Fruit fly (Drosophila melanogaster) whole organism, embryonic: ENCODE measurements around the gene nonC.

ENCODE experiments used
- CG11560 ChIP-seq: fragments of 200-800 bp; sonication (Bioruptor generic); IDR thresholded peaks from 3 replicates; pipeline ENCODE4 v1.3.6; 2022; ENCODE audit warnings: missing biosample characterization, missing genetic modification characterization
- CG12071 ChIP-seq: fragments of 200-800 bp; sonication (Bioruptor generic); optimal IDR thresholded peaks from 3 replicates; lab custom pipeline; 2018; ENCODE audit warnings: missing biosample characterization, mild to moderate bottlenecking, missing genetic modification characterization
- CG12744 ChIP-seq: fragments of 200-800 bp; sonication (Bioruptor generic); optimal IDR thresholded peaks from 2 replicates; lab custom pipeline; 2016; ENCODE audit warnings: missing biosample characterization, missing genetic modification characterization
- CG13123 ChIP-seq: fragments of 200-800 bp; sonication (Bioruptor generic); optimal IDR thresholded peaks from 2 replicates; lab custom pipeline; 2016; ENCODE audit warnings: missing biosample characterization, missing genetic modification characterization
- CG13296 ChIP-seq: fragments of 200-800 bp; sonication (Bioruptor generic); optimal IDR thresholded peaks from 3 replicates; lab custom pipeline; 2018; ENCODE audit warnings: missing biosample characterization, mild to moderate bottlenecking, missing genetic modification characterization
- CG15479 ChIP-seq: fragments of 200-800 bp; sonication (Bioruptor generic); optimal IDR thresholded peaks from 3 replicates; lab custom pipeline; 2019; ENCODE audit warnings: missing biosample characterization, mild to moderate bottlenecking, missing genetic modification characterization, moderate library complexity
- CG17186 ChIP-seq: fragments of 200-800 bp; sonication (Bioruptor generic); optimal IDR thresholded peaks from 3 replicates; lab custom pipeline; 2017; ENCODE audit warnings: missing biosample characterization, missing genetic modification reagents, missing genetic modification characterization
- CG17612 ChIP-seq: fragments of 200-800 bp; sonication (Bioruptor generic); IDR thresholded peaks from 2 replicates; pipeline ENCODE4 v1.3.6; 2022; ENCODE audit warnings: missing biosample characterization, missing genetic modification characterization
- CG1832 ChIP-seq: fragments of 200-800 bp; sonication (Bioruptor generic); optimal IDR thresholded peaks from 2 replicates; lab custom pipeline; 2017; ENCODE audit warnings: missing biosample characterization, mild to moderate bottlenecking, missing genetic modification characterization, inconsistent platforms
- CG3163 ChIP-seq: fragments of 200-800 bp; sonication (Bioruptor generic); optimal IDR thresholded peaks from 3 replicates; lab custom pipeline; 2016; ENCODE audit warnings: missing biosample characterization, missing genetic modification characterization
- CG33557 ChIP-seq: fragments of 200-800 bp; sonication (Bioruptor generic); optimal IDR thresholded peaks from 2 replicates; lab custom pipeline; 2019; ENCODE audit warnings: missing biosample characterization, mild to moderate bottlenecking, missing genetic modification characterization, moderate library complexity
- CG3407 ChIP-seq: fragments of 200-800 bp; sonication (Bioruptor generic); optimal IDR thresholded peaks from 2 replicates; lab custom pipeline; 2018; ENCODE audit warnings: missing biosample characterization, mild to moderate bottlenecking, missing genetic modification characterization
- CG34376 ChIP-seq: fragments of 200-800 bp; sonication (Bioruptor generic); optimal IDR thresholded peaks from 2 replicates; lab custom pipeline; 2018; ENCODE audit warnings: missing biosample characterization, mild to moderate bottlenecking, missing genetic modification characterization
- CG3995 ChIP-seq: fragments of 200-800 bp; sonication (Bioruptor generic); optimal IDR thresholded peaks from 3 replicates; lab custom pipeline; 2016; ENCODE audit warnings: missing biosample characterization, missing genetic modification characterization
- CG4424 ChIP-seq: fragments of 200-800 bp; sonication (Bioruptor generic); optimal IDR thresholded peaks from 3 replicates; lab custom pipeline; 2016; ENCODE audit warnings: missing biosample characterization, missing genetic modification characterization
- CG8765 ChIP-seq: fragments of 200-800 bp; sonication (Bioruptor generic); IDR thresholded peaks from 2 replicates; pipeline ENCODE4 v1.3.6; 2022; ENCODE audit warnings: missing biosample characterization, missing genetic modification characterization
- CG9797 ChIP-seq: fragments of 200-800 bp; sonication (Bioruptor generic); optimal IDR thresholded peaks from 3 replicates; lab custom pipeline; 2018; ENCODE audit warnings: missing biosample characterization, mild to moderate bottlenecking, missing genetic modification characterization
- Dbx ChIP-seq: fragments of 200-800 bp; sonication (Bioruptor generic); IDR thresholded peaks from 3 replicates; pipeline ENCODE4 v1.3.6; 2022; ENCODE audit warnings: missing biosample characterization, missing genetic modification characterization
- Deaf1 ChIP-seq: fragments of 200-800 bp; optimal IDR thresholded peaks from 3 replicates; lab custom pipeline; 2019; ENCODE audit warnings: missing biosample characterization, mild to moderate bottlenecking, missing genetic modification characterization, moderate library complexity
- Ets97D ChIP-seq: fragments of 200-800 bp; sonication (Bioruptor generic); optimal IDR thresholded peaks from 3 replicates; lab custom pipeline; 2016; ENCODE audit warnings: missing biosample characterization, missing genetic modification characterization
- HmgZ ChIP-seq: fragments of 200-800 bp; sonication (Bioruptor generic); optimal IDR thresholded peaks from 2 replicates; lab custom pipeline; 2018; ENCODE audit warnings: missing biosample characterization, mild to moderate bottlenecking, missing genetic modification characterization
- Nf-YB ChIP-seq: fragments of 200-800 bp; sonication (Bioruptor generic); optimal IDR thresholded peaks from 3 replicates; lab custom pipeline; 2019; ENCODE audit warnings: missing biosample characterization, mild to moderate bottlenecking, missing genetic modification characterization, moderate library complexity
- Pdp1 ChIP-seq, 2 experiments: fragments of 200-800 bp; sonication (Bioruptor generic); optimal IDR thresholded peaks; 3 replicates each; lab custom pipeline; 2016; ENCODE audit warnings: missing biosample characterization in 2 of 2, missing genetic modification characterization in 2 of 2, mild to moderate bottlenecking in 1 of 2, moderate library complexity in 1 of 2
- Ssrp ChIP-seq: fragments of 200-800 bp; sonication (Bioruptor generic); optimal IDR thresholded peaks from 2 replicates; lab custom pipeline; 2018; ENCODE audit warnings: missing biosample characterization, mild to moderate bottlenecking, missing genetic modification characterization, moderate library complexity
- Vsx1 ChIP-seq: fragments of 200-800 bp; sonication (Bioruptor generic); optimal IDR thresholded peaks from 2 replicates; lab custom pipeline; 2017; ENCODE audit warnings: missing biosample characterization, mild to moderate bottlenecking, missing genetic modification characterization, missing genetic modification reagents
- bowl ChIP-seq: fragments of 200-800 bp; sonication (Bioruptor generic); IDR thresholded peaks from 2 replicates; pipeline ENCODE4 v1.3.6; 2022; ENCODE audit warnings: missing biosample characterization, missing genetic modification characterization
- croc ChIP-seq: fragments of 200-800 bp; sonication (Bioruptor generic); conservative IDR thresholded peaks from 3 replicates; pipeline ENCODE4 v1.3.6; 2022; ENCODE audit warnings: missing biosample characterization, missing genetic modification characterization
- crp ChIP-seq, 2 experiments: fragments of 200-800 bp; sonication (Bioruptor generic); optimal IDR thresholded peaks; 2 replicates in 1 of 2; 3 replicates in 1 of 2; lab custom pipeline; 2017; ENCODE audit warnings: missing biosample characterization in 2 of 2, missing genetic modification characterization in 2 of 2, mild to moderate bottlenecking in 1 of 2, moderate library complexity in 1 of 2
- dati ChIP-seq: fragments of 200-800 bp; sonication (Bioruptor generic); IDR thresholded peaks from 2 replicates; pipeline ENCODE4 v1.3.6; 2022; ENCODE audit warnings: missing biosample characterization, missing genetic modification characterization
- disco-r ChIP-seq: fragments of 200-800 bp; sonication (Bioruptor generic); optimal IDR thresholded peaks from 2 replicates; lab custom pipeline; 2016; ENCODE audit warnings: missing biosample characterization, missing genetic modification characterization
- en ChIP-seq: fragments of 200-800 bp; sonication (Bioruptor generic); optimal IDR thresholded peaks from 2 replicates; lab custom pipeline; 2016; ENCODE audit warnings: missing biosample characterization, missing genetic modification characterization
- fd64A ChIP-seq: fragments of 200-800 bp; sonication (Bioruptor generic); optimal IDR thresholded peaks from 3 replicates; lab custom pipeline; 2018; ENCODE audit warnings: missing biosample characterization, mild to moderate bottlenecking, missing genetic modification characterization
- gce ChIP-seq: fragments of 200-800 bp; sonication (Bioruptor generic); IDR thresholded peaks from 3 replicates; pipeline ENCODE4 v1.3.6; 2022; ENCODE audit warnings: missing biosample characterization, missing genetic modification characterization
- gem ChIP-seq: fragments of 200-800 bp; sonication (Bioruptor generic); optimal IDR thresholded peaks from 2 replicates; lab custom pipeline; 2019; ENCODE audit warnings: missing biosample characterization, mild to moderate bottlenecking, missing genetic modification characterization, moderate library complexity
- gro ChIP-seq: fragments of 200-800 bp; sonication (Bioruptor generic); optimal IDR thresholded peaks from 2 replicates; lab custom pipeline; 2016; ENCODE audit warnings: missing biosample characterization, missing genetic modification characterization
- gt ChIP-seq: fragments of 200-800 bp; sonication (Bioruptor generic); IDR thresholded peaks from 2 replicates; pipeline ENCODE4 v1.3.6; 2022; ENCODE audit warnings: missing biosample characterization, missing genetic modification characterization
- mam ChIP-seq: fragments of 200-800 bp; sonication (Bioruptor generic); optimal IDR thresholded peaks from 3 replicates; lab custom pipeline; 2016; ENCODE audit warnings: missing biosample characterization, missing genetic modification characterization
- nom ChIP-seq: fragments of 200-800 bp; sonication (Bioruptor generic); optimal IDR thresholded peaks from 2 replicates; lab custom pipeline; 2017; ENCODE audit warnings: missing biosample characterization, missing genetic modification characterization, mild to moderate bottlenecking, moderate library complexity, missing genetic modification reagents
- oc ChIP-seq: fragments of 200-800 bp; sonication (Bioruptor generic); optimal IDR thresholded peaks from 2 replicates; lab custom pipeline; 2018; ENCODE audit warnings: missing biosample characterization, mild to moderate bottlenecking, missing genetic modification characterization, moderate library complexity
- pan ChIP-seq, 4 experiments: fragments of >200 bp in 3 of 4; fragments of 200-800 bp in 1 of 4; sonication (Bioruptor generic) in 1 of 4; optimal IDR thresholded peaks in 3 of 4; IDR thresholded peaks in 1 of 4; 2 replicates each; pipeline versions ENCODE4 v1.3.6 to Lab custom; 2017 to 2022; ENCODE audit warnings: missing biosample characterization in 2 of 4, missing genetic modification characterization in 2 of 4, mixed read lengths in 1 of 4
- pum ChIP-seq: fragments of 200-800 bp; sonication (Bioruptor generic); optimal IDR thresholded peaks from 2 replicates; lab custom pipeline; 2016; ENCODE audit warnings: missing biosample characterization, missing genetic modification characterization
- pzg ChIP-seq: fragments of 200-800 bp; sonication (Bioruptor generic); optimal IDR thresholded peaks from 3 replicates; lab custom pipeline; 2018; ENCODE audit warnings: missing biosample characterization, mild to moderate bottlenecking, missing genetic modification characterization, moderate library complexity
- sens ChIP-seq: fragments of 200-800 bp; sonication (Bioruptor generic); peaks from one replicate; lab custom pipeline; 2016; ENCODE audit warnings: missing biosample characterization, missing genetic modification characterization
- sim ChIP-seq: fragments of 200-800 bp; sonication (Bioruptor generic); IDR thresholded peaks from 2 replicates; pipeline ENCODE4 v1.3.6; 2022; ENCODE audit warnings: missing biosample characterization, missing genetic modification characterization
- tna ChIP-seq: fragments of 200-800 bp; sonication (Bioruptor generic); IDR thresholded peaks from 2 replicates; pipeline ENCODE4 v1.3.6; 2022; ENCODE audit warnings: missing biosample characterization, missing genetic modification characterization; ENCODE audit not compliant: partially characterized antibody
- unc-4 ChIP-seq: fragments of 200-800 bp; sonication (Bioruptor generic); IDR thresholded peaks from 2 replicates; pipeline ENCODE4 v1.3.6; 2022; ENCODE audit warnings: missing biosample characterization, missing genetic modification characterization; ENCODE audit not compliant: partially characterized antibody
- vfl ChIP-seq: fragments of 200-800 bp; sonication (Bioruptor generic); optimal IDR thresholded peaks from 2 replicates; lab custom pipeline; 2016; ENCODE audit warnings: missing biosample characterization, missing genetic modification characterization

nonC gene

dm6 chrX:6804485-6805295, 19.6 kb upstream of the nonC start (continued):
- TF ChIP-seq CG12071 (peak; percentile 72), pum (GFP tag; lab: Kevin White, UChicago) (peak; percentile 56), CG3407 (GFP tag; lab: Kevin White, UChicago) (no peak), Dbx (peak; percentile 80; the same call in 2 of the 3 replicates), nom (peak; percentile 36), unc-4 (GFP tag; lab: Robert Waterston, UW) (no peak), Deaf1 (tag; lab: Kevin White, UChicago) (no peak), CG8765 (GFP tag; lab: Robert Waterston, UW) (peak; percentile 82), crp (GFP tag; optimal IDR thresholded peaks at IDR 0.05; lab: Kevin White, UChicago) (peak in 1 of 2 experiments; percentile 17), CG3163 (GFP tag; lab: Kevin White, UChicago) (peak; percentile 16), CG4424 (peak; percentile 70), croc (peak; percentile 63; the same call in 2 of the 3 replicates), vfl (GFP tag; lab: Kevin White, UChicago) (peak; percentile 33), HmgZ (tag; lab: Kevin White, UChicago) (peak; percentile 51), tna (no peak), en (GFP tag; lab: Kevin White, UChicago) (no peak), CG17612 (GFP tag; lab: Robert Waterston, UW) (peak; percentile 40; the same call in 1 of the 2 replicates), CG1832 (GFP tag; lab: Kevin White, UChicago) (peak; percentile 53), sim (peak; percentile 72; the same call in 1 of the 2 replicates), oc (tag; lab: Kevin White, UChicago) (peak; percentile 89), CG15479 (GFP tag; lab: Kevin White, UChicago) (peak; percentile 29), gt (GFP tag; lab: Robert Waterston, UW) (no peak; the same call in 1 of the 2 replicates), Ets97D (GFP tag; lab: Kevin White, UChicago) (peak; percentile 41), dati (peak; percentile 76), disco-r (GFP tag; lab: Kevin White, UChicago) (peak; percentile 41), CG13123 (GFP tag; lab: Kevin White, UChicago) (peak; percentile 38), Vsx1 (GFP tag; lab: Kevin White, UChicago) (no peak), Ssrp (tag; lab: Kevin White, UChicago) (peak; percentile 60), Nf-YB (GFP tag; lab: Kevin White, UChicago) (peak; percentile 36), gro (GFP tag; lab: Kevin White, UChicago) (peak; percentile 40), pzg (GFP tag; lab: Kevin White, UChicago) (no peak), mam (GFP tag; lab: Kevin White, UChicago) (peak; percentile 62), CG17186 (peak; percentile 16), CG11560 (tag; lab: Robert Waterston, UW) (peak; percentile 72), gem (tag; lab: Kevin White, UChicago) (peak; percentile 86), CG12744 (GFP tag; lab: Kevin White, UChicago) (peak; percentile 69), CG3995 (peak; percentile 23), CG13296 (GFP tag; lab: Kevin White, UChicago) (peak; percentile 61), Pdp1 (GFP tag; optimal IDR thresholded peaks at IDR 0.05; lab: Kevin White, UChicago) (peak in 1 of 2 experiments; percentile 62), gce (GFP tag; lab: Robert Waterston, UW) (peak; percentile 75; the same call in 1 of the 3 replicates), fd64A (GFP tag; lab: Kevin White, UChicago) (peak; percentile 18), bowl (GFP tag; lab: Robert Waterston, UW) (peak; percentile 61; the same call in 1 of the 2 replicates), CG33557 (GFP tag; lab: Kevin White, UChicago) (peak; percentile 45), CG9797 (GFP tag; lab: Kevin White, UChicago) (no peak), CG34376 (no peak), sens (GFP tag; lab: Kevin White, UChicago) (peak; percentile 98), pan (optimal IDR thresholded peaks at IDR 0.05; lab: Kevin White, UChicago) (no peak), pan (GFP tag; optimal IDR thresholded peaks at IDR 0.05 in 1 of 2, IDR thresholded peaks at IDR 0.05 in 1 of 2) (peak in 1 of 2 experiments; percentile 94)
